Worm (Caenorhabditis elegans): Measurements from ENCODE around the gene C44C10.3.

DNA sequence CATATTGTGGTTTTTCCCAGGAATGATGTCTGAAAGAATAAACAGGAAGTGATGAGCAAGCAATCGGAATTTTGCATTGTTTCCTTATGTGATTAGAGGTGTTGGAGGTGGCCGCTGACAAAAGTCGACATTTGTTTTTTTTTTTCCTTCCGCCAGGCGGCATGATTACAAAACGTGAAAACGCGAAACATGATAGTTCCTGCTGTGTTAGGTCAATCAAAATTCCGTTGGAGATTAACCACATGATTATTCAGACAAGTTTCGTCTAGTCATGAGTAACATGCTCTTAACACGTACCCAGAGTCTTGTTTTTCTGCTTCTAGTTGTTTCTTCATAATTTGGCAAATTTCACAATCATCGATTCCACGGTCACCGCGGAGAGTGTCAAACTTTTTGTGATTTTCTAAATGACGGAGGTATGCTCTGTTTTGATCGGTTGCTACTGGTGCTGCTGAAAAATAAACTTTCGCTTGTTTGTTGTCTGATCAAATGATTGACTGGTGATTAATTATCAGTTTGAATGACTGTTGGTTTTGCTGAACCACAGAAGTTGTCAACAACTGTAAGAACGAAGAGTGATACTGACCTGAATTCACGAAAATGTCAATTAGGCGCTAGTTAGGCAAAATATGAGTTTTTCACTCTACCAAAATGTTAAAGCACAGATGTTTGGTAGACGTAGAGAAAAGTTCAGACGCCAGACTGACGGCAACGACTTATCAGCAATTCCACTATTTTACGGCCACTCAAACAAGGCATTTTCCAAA, 22.9 kb upstream of the C44C10.3 start:
- TF ChIP-seq zag-1 (tag; optimal IDR thresholded peaks at IDR 0.05) (no peak), unc-39 (tag; optimal IDR thresholded peaks at IDR 0.05) (no peak), nhr-11 (tag; optimal IDR thresholded peaks at IDR 0.05) (no peak), nhr-237 (tag; optimal IDR thresholded peaks at IDR 0.05) (no peak), fos-1 (tag; optimal IDR thresholded peaks at IDR 0.05) (no peak)

Measured in whole organism, L2 larva.